ENCODE assay signal across 5 worm cellular contexts in the genomic region with DNA sequence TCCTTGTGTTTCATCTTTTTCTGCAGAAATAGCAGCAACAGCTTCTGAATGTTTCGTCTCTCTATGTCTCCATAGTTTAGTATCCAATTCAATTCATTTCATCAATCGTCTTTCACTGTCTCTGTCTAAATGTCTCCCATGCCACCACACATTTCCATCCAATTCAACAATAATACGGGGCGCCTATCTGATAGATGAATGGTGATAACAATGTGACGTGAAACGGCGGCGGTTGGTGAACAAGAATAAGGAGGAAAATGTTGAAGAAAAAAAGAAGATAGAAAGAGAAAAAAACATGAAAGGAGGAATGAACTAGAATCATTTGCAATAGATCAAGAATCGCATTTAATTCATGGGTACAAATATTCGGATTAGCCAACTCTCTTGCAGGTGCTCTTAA.
TF ChIP-seq lines count a peak whose summit lies in the region.

No protein-coding gene starts in this region.

TF ChIP-seq in whole organism, L1 larva, 84 proteins besides CTCF, POLR2A, EP300 and RAD21 (continued from another document and continues in another):
- TF ChIP-seq nhr-237 (tag; optimal IDR thresholded peaks at IDR 0.05; lab: Kevin White, UChicago) (peak; percentile 4), aha-1 (tag; optimal IDR thresholded peaks at IDR 0.05; lab: Kevin White, UChicago) (no peak), irx-1 (tag; optimal IDR thresholded peaks at IDR 0.05; lab: Kevin White, UChicago) (no peak), egl-13 (tag; optimal IDR thresholded peaks at IDR 0.05; lab: Kevin White, UChicago) (no peak), efl-3 (GFP tag; optimal IDR thresholded peaks at IDR 0.05; lab: Kevin White, UChicago) (peak; percentile 30), ces-1 (GFP tag; optimal IDR thresholded peaks at IDR 0.05; lab: Kevin White, UChicago) (no peak), sox-4 (tag; optimal IDR thresholded peaks at IDR 0.05; lab: Kevin White, UChicago) (no peak), mep-1 (tag; optimal IDR thresholded peaks at IDR 0.05; lab: Kevin White, UChicago) (peak; percentile 69), rnt-1 (tag; optimal IDR thresholded peaks at IDR 0.05; lab: Kevin White, UChicago) (peak; percentile 87), zip-4 (GFP tag; optimal IDR thresholded peaks at IDR 0.05; lab: Kevin White, UChicago) (no peak), C34B4.2 (tag; optimal IDR thresholded peaks at IDR 0.05; lab: Kevin White, UChicago) (no peak), tlp-1 (tag; optimal IDR thresholded peaks at IDR 0.05; lab: Kevin White, UChicago) (no peak), egl-27 (tag; optimal IDR thresholded peaks at IDR 0.05; lab: Kevin White, UChicago) (peak; percentile 62 to 64), lsy-2 (tag; optimal IDR thresholded peaks at IDR 0.05; lab: Kevin White, UChicago) (peak; percentile 41 to 70), ceh-63 (GFP tag; optimal IDR thresholded peaks at IDR 0.05; lab: Kevin White, UChicago) (no peak), ztf-4 (tag; optimal IDR thresholded peaks at IDR 0.05; lab: Kevin White, UChicago) (peak; percentile 52), lin-13 (GFP tag; optimal IDR thresholded peaks at IDR 0.05; lab: Kevin White, UChicago) (no peak), nhr-71 (tag; optimal IDR thresholded peaks at IDR 0.05; lab: Kevin White, UChicago) (peak; percentile 78), unc-86 (tag; optimal IDR thresholded peaks at IDR 0.05; lab: Kevin White, UChicago) (no peak), hlh-4 (tag; optimal IDR thresholded peaks at IDR 0.05; lab: Kevin White, UChicago) (no peak), nhr-90 (tag; optimal IDR thresholded peaks at IDR 0.05; lab: Kevin White, UChicago; ENCODE audit: poor library complexity) (peak; percentile 13), nhr-84 (tag; optimal IDR thresholded peaks at IDR 0.05; lab: Kevin White, UChicago) (no peak), nhr-20 (tag; optimal IDR thresholded peaks at IDR 0.05; lab: Kevin White, UChicago) (peak; percentile 81), pax-3 (tag; optimal IDR thresholded peaks at IDR 0.05; lab: Kevin White, UChicago) (no peak), lin-15B (tag; optimal IDR thresholded peaks at IDR 0.05; lab: Kevin White, UChicago) (no peak), sptf-1 (tag; optimal IDR thresholded peaks at IDR 0.05; lab: Kevin White, UChicago) (no peak)

TF ChIP-seq in whole organism, L2 larva, 48 proteins besides CTCF, POLR2A, EP300 and RAD21 (continued from another document and continues in another):
- TF ChIP-seq lin-11 (tag; optimal IDR thresholded peaks at IDR 0.05; lab: Kevin White, UChicago) (no peak), nhr-129 (tag; optimal IDR thresholded peaks at IDR 0.05; lab: Kevin White, UChicago) (peak; percentile 58), mdl-1 (tag; optimal IDR thresholded peaks at IDR 0.05; lab: Kevin White, UChicago) (peak; percentile 32 to 56), sma-9 (GFP tag; optimal IDR thresholded peaks at IDR 0.05; lab: Kevin White, UChicago) (peak; percentile 91), sma-9 (tag; optimal IDR thresholded peaks at IDR 0.05; lab: Kevin White, UChicago) (no peak), ztf-4 (tag; optimal IDR thresholded peaks at IDR 0.05; lab: Kevin White, UChicago) (peak; percentile 41), lin-13 (GFP tag; optimal IDR thresholded peaks at IDR 0.05; lab: Kevin White, UChicago) (peak; percentile 20), mab-5 (tag; optimal IDR thresholded peaks at IDR 0.05; lab: Kevin White, UChicago) (peak; percentile 68), egl-27 (tag; optimal IDR thresholded peaks at IDR 0.05; lab: Kevin White, UChicago) (peak; percentile 78), ama-1 (optimal IDR thresholded peaks at IDR 0.05; lab: Kevin White, UChicago) (no peak), ZK546.5 (tag; optimal IDR thresholded peaks at IDR 0.05; lab: Kevin White, UChicago) (no peak), nhr-77 (tag; optimal IDR thresholded peaks at IDR 0.05; lab: Kevin White, UChicago) (no peak), nhr-23 (tag; optimal IDR thresholded peaks at IDR 0.05; lab: Kevin White, UChicago) (no peak), nhr-12 (tag; optimal IDR thresholded peaks at IDR 0.05; lab: Kevin White, UChicago) (no peak), R02D3.7 (tag; optimal IDR thresholded peaks at IDR 0.05; lab: Kevin White, UChicago) (no peak), lin-39 (tag; optimal IDR thresholded peaks at IDR 0.05; lab: Kevin White, UChicago) (no peak), nhr-25 (tag; optimal IDR thresholded peaks at IDR 0.05; lab: Kevin White, UChicago) (peak; percentile 78), sma-3 (GFP tag; optimal IDR thresholded peaks at IDR 0.05; lab: Kevin White, UChicago) (peak; percentile 59), ztf-11 (tag; optimal IDR thresholded peaks at IDR 0.05; lab: Kevin White, UChicago) (no peak), elt-3 (tag; optimal IDR thresholded peaks at IDR 0.05; lab: Kevin White, UChicago) (no peak), elt-1 (tag; optimal IDR thresholded peaks at IDR 0.05; lab: Kevin White, UChicago) (peak; percentile 88), dmd-4 (tag; optimal IDR thresholded peaks at IDR 0.05; lab: Kevin White, UChicago) (no peak), zag-1 (tag; optimal IDR thresholded peaks at IDR 0.05; lab: Kevin White, UChicago) (no peak), fos-1 (tag; optimal IDR thresholded peaks at IDR 0.05; lab: Kevin White, UChicago) (peak; percentile 92), nhr-6 (tag; optimal IDR thresholded peaks at IDR 0.05; lab: Kevin White, UChicago) (peak; percentile 64), unc-55 (GFP tag; optimal IDR thresholded peaks at IDR 0.05; lab: Kevin White, UChicago) (peak; percentile 37), peb-1 (tag; optimal IDR thresholded peaks at IDR 0.05; lab: Kevin White, UChicago) (no peak)

TF ChIP-seq in whole organism, L3 larva, 47 proteins besides CTCF, POLR2A, EP300 and RAD21 (continued from another document and continues in another):
- peak; percentile 14 for TF ChIP-seq nhr-77 (tag; optimal IDR thresholded peaks at IDR 0.05; lab: Kevin White, UChicago)
- no peak for TF ChIP-seq mml-1 (tag; optimal IDR thresholded peaks at IDR 0.05; lab: Kevin White, UChicago)
- TF ChIP-seq R02D3.7 (tag; optimal IDR thresholded peaks at IDR 0.05; lab: Kevin White, UChicago): peak; percentile 8
- no peak for TF ChIP-seq ceh-9 (tag; optimal IDR thresholded peaks at IDR 0.05; lab: Kevin White, UChicago)
- no peak for TF ChIP-seq tbx-2 (tag; optimal IDR thresholded peaks at IDR 0.05; lab: Kevin White, UChicago)
- TF ChIP-seq sea-2 (GFP tag; optimal IDR thresholded peaks at IDR 0.05; lab: Kevin White, UChicago): no peak
- TF ChIP-seq lin-15B (tag; optimal IDR thresholded peaks at IDR 0.05; lab: Kevin White, UChicago): no peak
- TF ChIP-seq nhr-23 (tag; optimal IDR thresholded peaks at IDR 0.05; lab: Kevin White, UChicago): peak; percentile 80
- TF ChIP-seq ztf-11 (tag; optimal IDR thresholded peaks at IDR 0.05; lab: Kevin White, UChicago): no peak
- no peak for TF ChIP-seq unc-39 (tag; optimal IDR thresholded peaks at IDR 0.05; lab: Kevin White, UChicago)
- no peak for TF ChIP-seq aly-2 (tag; optimal IDR thresholded peaks at IDR 0.05; lab: Kevin White, UChicago)
- no peak for TF ChIP-seq fos-1 (tag; optimal IDR thresholded peaks at IDR 0.05; lab: Kevin White, UChicago)
- peak; percentile 31 for TF ChIP-seq nhr-43 (tag; optimal IDR thresholded peaks at IDR 0.05; lab: Kevin White, UChicago; ENCODE audit: poor library complexity, severe bottlenecking)
- no peak for TF ChIP-seq pha-4 (tag; optimal IDR thresholded peaks at IDR 0.05; lab: Kevin White, UChicago)
- no peak for TF ChIP-seq lsy-12 (tag; optimal IDR thresholded peaks at IDR 0.05; lab: Kevin White, UChicago)
- TF ChIP-seq elt-2 (tag; optimal IDR thresholded peaks at IDR 0.05; lab: Kevin White, UChicago): peak; percentile 85
- no peak for TF ChIP-seq ZK546.5 (tag; optimal IDR thresholded peaks at IDR 0.05; lab: Kevin White, UChicago)
- TF ChIP-seq jun-1 (tag; optimal IDR thresholded peaks at IDR 0.05; lab: Kevin White, UChicago): peak; percentile 6
- no peak for TF ChIP-seq zag-1 (tag; optimal IDR thresholded peaks at IDR 0.05; lab: Kevin White, UChicago)
- peak; percentile 90 for TF ChIP-seq egl-5 (tag; optimal IDR thresholded peaks at IDR 0.05; lab: Kevin White, UChicago)
- no peak for TF ChIP-seq ceh-16 (tag; optimal IDR thresholded peaks at IDR 0.05; lab: Kevin White, UChicago)
- TF ChIP-seq nfya-1 (tag; optimal IDR thresholded peaks at IDR 0.05; lab: Kevin White, UChicago; ENCODE audit: insufficient read depth): peak; percentile 69
- peak; percentile 67 for TF ChIP-seq pqm-1 (tag; optimal IDR thresholded peaks at IDR 0.05; lab: Kevin White, UChicago)
- peak; percentile 34 for TF ChIP-seq egl-27 (tag; optimal IDR thresholded peaks at IDR 0.05; lab: Kevin White, UChicago)
- peak; percentile 29 for TF ChIP-seq mdl-1 (tag; optimal IDR thresholded peaks at IDR 0.05; lab: Kevin White, UChicago)
- TF ChIP-seq fkh-2 (tag; optimal IDR thresholded peaks at IDR 0.05; lab: Kevin White, UChicago): no peak
- peak; percentile 96 for TF ChIP-seq elt-1 (tag; optimal IDR thresholded peaks at IDR 0.05; lab: Kevin White, UChicago)
- no peak for TF ChIP-seq ama-1 (optimal IDR thresholded peaks at IDR 0.05; lab: Kevin White, UChicago)

TF ChIP-seq in whole organism, L4 larva, 104 proteins besides CTCF, POLR2A, EP300 and RAD21 (continued from another document):
- TF ChIP-seq madf-5 (GFP tag; IDR thresholded peaks at IDR 0.05; lab: Robert Waterston, UW) (no peak), hlh-11 (tag; optimal IDR thresholded peaks at IDR 0.05; lab: Kevin White, UChicago) (peak; percentile 89), pqm-1 (tag; optimal IDR thresholded peaks at IDR 0.05; lab: Kevin White, UChicago) (peak; percentile 80), mep-1 (tag; optimal IDR thresholded peaks at IDR 0.05; lab: Kevin White, UChicago) (peak; percentile 61), daf-16 (GFP tag; optimal IDR thresholded peaks at IDR 0.05; lab: Kevin White, UChicago) (peak in 1 of 2 experiments; percentile 44), daf-16 (tag; optimal IDR thresholded peaks at IDR 0.05; lab: Kevin White, UChicago) (peak; percentile 30), Y75B8A.6 (GFP tag; IDR thresholded peaks at IDR 0.05; lab: Robert Waterston, UW) (no peak), ZK546.5 (tag; optimal IDR thresholded peaks at IDR 0.05; lab: Kevin White, UChicago) (no peak), mes-2 (tag; optimal IDR thresholded peaks at IDR 0.05; lab: Kevin White, UChicago; ENCODE audit: poor library complexity, severe bottlenecking) (peak; percentile 46), nhr-48 (tag; optimal IDR thresholded peaks at IDR 0.05; lab: Kevin White, UChicago) (peak; percentile 78), dve-1 (tag; optimal IDR thresholded peaks at IDR 0.05; lab: Kevin White, UChicago; ENCODE audit: insufficient read depth) (peak; percentile 71), nhr-11 (tag; optimal IDR thresholded peaks at IDR 0.05; lab: Kevin White, UChicago) (peak; percentile 64), cey-2 (tag; optimal IDR thresholded peaks at IDR 0.05; lab: Kevin White, UChicago; ENCODE audit: borderline replicate concordance, insufficient read depth) (peak; percentile 87), nhr-42 (GFP tag; IDR thresholded peaks at IDR 0.05; lab: Robert Waterston, UW) (no peak), lsy-2 (tag; optimal IDR thresholded peaks at IDR 0.05; lab: Kevin White, UChicago) (peak; percentile 58 to 64), hmg-1.1 (GFP tag; IDR thresholded peaks at IDR 0.05; lab: Robert Waterston, UW) (0 out of 2 replicates have a peak, but pooled peaks have one; percentile 20), zip-2 (tag; optimal IDR thresholded peaks at IDR 0.05; lab: Kevin White, UChicago) (no peak), mdl-1 (tag; optimal IDR thresholded peaks at IDR 0.05; lab: Kevin White, UChicago) (peak; percentile 1 to 87), hif-1 (tag; optimal IDR thresholded peaks at IDR 0.05; lab: Kevin White, UChicago) (peak in 1 of 2 experiments; percentile 12)

TF ChIP-seq in whole organism, late embryonic, 69 proteins besides CTCF, POLR2A, EP300 and RAD21 (continued from another document):
- no peak for TF ChIP-seq ceh-14 (tag; optimal IDR thresholded peaks at IDR 0.05; lab: Kevin White, UChicago)
